Fruit fly (Drosophila melanogaster) whole organism, embryonic: Measurements from ENCODE around the gene CG14642.

Experiments used
- CG12219 ChIP-seq: fragments of 200-800 bp; sonication (Bioruptor generic); optimal IDR thresholded peaks from 3 replicates; lab custom pipeline; 2018; ENCODE audit warnings: missing biosample characterization, mild to moderate bottlenecking, missing genetic modification characterization
- CG12942 ChIP-seq: fragments of 200-800 bp; sonication (Bioruptor generic); optimal IDR thresholded peaks from 3 replicates; lab custom pipeline; 2016; ENCODE audit warnings: missing biosample characterization, missing genetic modification characterization
- CG13123 ChIP-seq: fragments of 200-800 bp; sonication (Bioruptor generic); optimal IDR thresholded peaks from 2 replicates; lab custom pipeline; 2016; ENCODE audit warnings: missing biosample characterization, missing genetic modification characterization
- CG13424 ChIP-seq: fragments of 200-800 bp; sonication (Bioruptor generic); optimal IDR thresholded peaks from 2 replicates; lab custom pipeline; 2019; ENCODE audit warnings: missing biosample characterization, mild to moderate bottlenecking, missing genetic modification characterization, moderate library complexity
- CG14441 ChIP-seq: fragments of 200-800 bp; sonication (Bioruptor generic); IDR thresholded peaks from 2 replicates; pipeline ENCODE4 v1.3.6; 2022; ENCODE audit warnings: missing biosample characterization, missing genetic modification characterization
- CG16779 ChIP-seq: fragments of 200-800 bp; sonication (Bioruptor generic); IDR thresholded peaks from 2 replicates; pipeline ENCODE4 v1.3.6; 2022; ENCODE audit warnings: missing biosample characterization, missing genetic modification characterization
- CG17568 ChIP-seq: fragments of 200-800 bp; sonication (Bioruptor generic); optimal IDR thresholded peaks from 2 replicates; lab custom pipeline; 2018; ENCODE audit warnings: missing biosample characterization, mild to moderate bottlenecking, missing genetic modification characterization, moderate library complexity
- CG18011 ChIP-seq: fragments of 200-800 bp; sonication (Bioruptor generic); optimal IDR thresholded peaks from 2 replicates; lab custom pipeline; 2017; ENCODE audit warnings: missing biosample characterization, missing genetic modification characterization, mild to moderate bottlenecking, moderate library complexity, missing genotype
- CG2116 ChIP-seq: fragments of 200-800 bp; sonication (Bioruptor generic); optimal IDR thresholded peaks from 3 replicates; lab custom pipeline; 2018; ENCODE audit warnings: missing biosample characterization, mild to moderate bottlenecking, missing genetic modification characterization
- CG2129 ChIP-seq: fragments of 200-800 bp; sonication (Bioruptor generic); IDR thresholded peaks from 2 replicates; pipeline ENCODE4 v1.3.6; 2022; ENCODE audit warnings: missing biosample characterization, missing genetic modification characterization; ENCODE audit not compliant: partially characterized antibody
- CG2712 ChIP-seq: fragments of 200-800 bp; optimal IDR thresholded peaks from 3 replicates; lab custom pipeline; 2019; ENCODE audit warnings: missing biosample characterization, mild to moderate bottlenecking, missing genetic modification characterization, moderate library complexity
- CG2889 ChIP-seq: fragments of 200-800 bp; sonication (Bioruptor generic); IDR thresholded peaks from 3 replicates; pipeline ENCODE4 v1.3.6; 2022; ENCODE audit warnings: missing biosample characterization, missing genetic modification characterization
- CG31388 ChIP-seq: fragments of 200-800 bp; sonication (Bioruptor generic); optimal IDR thresholded peaks from 2 replicates; lab custom pipeline; 2016; ENCODE audit warnings: missing biosample characterization, missing genetic modification characterization
- CG32772 ChIP-seq: fragments of 200-800 bp; sonication (Bioruptor generic); IDR thresholded peaks from 2 replicates; pipeline ENCODE4 v1.3.6; 2022; ENCODE audit warnings: missing biosample characterization, missing genetic modification characterization
- CG4328 ChIP-seq: fragments of 200-800 bp; sonication (Bioruptor generic); optimal IDR thresholded peaks from 3 replicates; lab custom pipeline; 2017; ENCODE audit warnings: missing biosample characterization, missing genetic modification reagents, missing genetic modification characterization
- CG4360 ChIP-seq: fragments of 200-800 bp; sonication (Bioruptor generic); IDR thresholded peaks from 2 replicates; pipeline ENCODE4 v1.3.6; 2022; ENCODE audit warnings: missing biosample characterization, missing genetic modification characterization
- CG4854 ChIP-seq: fragments of 200-800 bp; sonication (Bioruptor generic); optimal IDR thresholded peaks from 2 replicates; lab custom pipeline; 2016; ENCODE audit warnings: missing biosample characterization, missing genetic modification characterization, inconsistent platforms
- CG5245 ChIP-seq: fragments of 200-800 bp; sonication (Bioruptor generic); optimal IDR thresholded peaks from 3 replicates; lab custom pipeline; 2016; ENCODE audit warnings: missing biosample characterization, missing genetic modification characterization
- CG5953 ChIP-seq: fragments of 200-800 bp; sonication (Bioruptor generic); IDR thresholded peaks from 2 replicates; pipeline ENCODE4 v1.3.6; 2022; ENCODE audit warnings: missing biosample characterization, missing genetic modification characterization
- CG6175 ChIP-seq: fragments of 200-800 bp; sonication (Bioruptor generic); IDR thresholded peaks from 3 replicates; pipeline ENCODE4 v1.3.6; 2022; ENCODE audit warnings: missing biosample characterization, missing genetic modification characterization
- CG6254 ChIP-seq: fragments of 200-800 bp; sonication (Bioruptor generic); optimal IDR thresholded peaks from 3 replicates; lab custom pipeline; 2017; ENCODE audit warnings: mild to moderate bottlenecking, missing biosample characterization, missing genetic modification reagents, missing genetic modification characterization
- CG6683 ChIP-seq: fragments of 200-800 bp; sonication (Bioruptor generic); optimal IDR thresholded peaks from 2 replicates; lab custom pipeline; 2017; ENCODE audit warnings: missing biosample characterization, mild to moderate bottlenecking, missing genetic modification characterization, missing genetic modification reagents
- CG8944 ChIP-seq: fragments of 200-800 bp; sonication (Bioruptor generic); optimal IDR thresholded peaks from 3 replicates; lab custom pipeline; 2016; ENCODE audit warnings: missing biosample characterization, missing genetic modification characterization
- CG9609 ChIP-seq: fragments of 200-800 bp; sonication (Bioruptor generic); optimal IDR thresholded peaks from 3 replicates; lab custom pipeline; 2016; ENCODE audit warnings: missing biosample characterization, missing genetic modification characterization
- CG9797 ChIP-seq: fragments of 200-800 bp; sonication (Bioruptor generic); optimal IDR thresholded peaks from 3 replicates; lab custom pipeline; 2018; ENCODE audit warnings: missing biosample characterization, mild to moderate bottlenecking, missing genetic modification characterization
- D ChIP-seq, 2 experiments: fragments of 200-800 bp in 1 of 2; fragments of >200 bp in 1 of 2; sonication (Bioruptor generic) in 1 of 2; optimal IDR thresholded peaks; 2 replicates in 1 of 2; 3 replicates in 1 of 2; lab custom pipeline; 2017; ENCODE audit warnings: mild to moderate bottlenecking in 1 of 2, missing biosample characterization in 1 of 2, missing genetic modification characterization in 1 of 2, missing genetic modification reagents in 1 of 2
- Dref ChIP-seq: fragments of 200-800 bp; sonication (Bioruptor generic); IDR thresholded peaks from 2 replicates; pipeline ENCODE4 v1.3.6; 2022; ENCODE audit warnings: missing biosample characterization, missing genetic modification characterization
- Hey ChIP-seq: fragments of 200-800 bp; sonication (Bioruptor generic); optimal IDR thresholded peaks from 3 replicates; lab custom pipeline; 2018; ENCODE audit warnings: missing biosample characterization, mild to moderate bottlenecking, missing genetic modification characterization
- Med ChIP-seq: fragments of 200-800 bp; sonication (Bioruptor generic); peaks from one replicate; lab custom pipeline; 2016; ENCODE audit warnings: missing biosample characterization, missing genetic modification characterization, mild to moderate bottlenecking, inconsistent platforms, moderate library complexity
- Myb ChIP-seq: fragments of 200-800 bp; sonication (Bioruptor generic); optimal IDR thresholded peaks from 2 replicates; lab custom pipeline; 2016; ENCODE audit warnings: missing biosample characterization, missing genetic modification characterization
- Sry-δ ChIP-seq: fragments of 200-800 bp; sonication (Bioruptor generic); optimal IDR thresholded peaks from 2 replicates; lab custom pipeline; 2016; ENCODE audit warnings: missing biosample characterization, missing genetic modification characterization
- Vsx1 ChIP-seq: fragments of 200-800 bp; sonication (Bioruptor generic); optimal IDR thresholded peaks from 2 replicates; lab custom pipeline; 2017; ENCODE audit warnings: missing biosample characterization, mild to moderate bottlenecking, missing genetic modification characterization, missing genetic modification reagents
- amos ChIP-seq: fragments of 200-800 bp; sonication (Bioruptor generic); IDR thresholded peaks from 2 replicates; pipeline ENCODE4 v1.3.6; 2022; ENCODE audit warnings: missing biosample characterization, missing genetic modification characterization; ENCODE audit not compliant: partially characterized antibody
- aop ChIP-seq: fragments of 200-800 bp; sonication (Bioruptor generic); IDR thresholded peaks from 2 replicates; pipeline ENCODE4 v1.3.6; 2022; ENCODE audit warnings: missing biosample characterization, missing genetic modification characterization
- crp ChIP-seq, 2 experiments: fragments of 200-800 bp; sonication (Bioruptor generic); optimal IDR thresholded peaks; 2 replicates in 1 of 2; 3 replicates in 1 of 2; lab custom pipeline; 2017; ENCODE audit warnings: missing biosample characterization in 2 of 2, missing genetic modification characterization in 2 of 2, mild to moderate bottlenecking in 1 of 2, moderate library complexity in 1 of 2
- ftz-f1 ChIP-seq: fragments of 200-800 bp; sonication (Bioruptor generic); optimal IDR thresholded peaks from 2 replicates; lab custom pipeline; 2016; ENCODE audit warnings: missing biosample characterization, missing genetic modification characterization
- gsb-n ChIP-seq: fragments of 200-800 bp; sonication (Bioruptor generic); optimal IDR thresholded peaks from 3 replicates; lab custom pipeline; 2018; ENCODE audit warnings: missing biosample characterization, mild to moderate bottlenecking, missing genetic modification characterization
- hbn ChIP-seq: fragments of 200-800 bp; sonication (Bioruptor generic); IDR thresholded peaks from 2 replicates; pipeline ENCODE4 v1.3.6; 2022; ENCODE audit warnings: missing biosample characterization, missing genetic modification characterization; ENCODE audit not compliant: partially characterized antibody
- jumu ChIP-seq: fragments of 200-800 bp; sonication (Bioruptor generic); optimal IDR thresholded peaks from 3 replicates; lab custom pipeline; 2016; ENCODE audit warnings: missing biosample characterization, missing genetic modification characterization
- lola ChIP-seq, 3 experiments: fragments of >200 bp in 2 of 3; fragments of 200-800 bp in 1 of 3; sonication (Bioruptor generic) in 1 of 3; optimal IDR thresholded peaks; 2 replicates each; lab custom pipeline; 2017 to 2019; ENCODE audit warnings: missing biosample characterization in 3 of 3, missing genetic modification characterization in 3 of 3, mild to moderate bottlenecking in 1 of 3, moderate library complexity in 1 of 3
- maf-S ChIP-seq: fragments of 200-800 bp; sonication (Bioruptor generic); optimal IDR thresholded peaks from 2 replicates; lab custom pipeline; 2016; ENCODE audit warnings: missing biosample characterization, missing genetic modification characterization
- mirr ChIP-seq: fragments of 200-800 bp; sonication (Bioruptor generic); optimal IDR thresholded peaks from 3 replicates; lab custom pipeline; 2018; ENCODE audit warnings: missing biosample characterization, mild to moderate bottlenecking, missing genetic modification characterization
- pita ChIP-seq: fragments of 200-800 bp; sonication (Bioruptor generic); optimal IDR thresholded peaks from 2 replicates; lab custom pipeline; 2017; ENCODE audit warnings: missing biosample characterization, mild to moderate bottlenecking, missing genetic modification characterization
- pros ChIP-seq: fragments of 200-800 bp; sonication (Bioruptor generic); optimal IDR thresholded peaks from 3 replicates; lab custom pipeline; 2019; ENCODE audit warnings: missing biosample characterization, mild to moderate bottlenecking, missing genetic modification characterization, moderate library complexity
- pum ChIP-seq: fragments of 200-800 bp; sonication (Bioruptor generic); optimal IDR thresholded peaks from 2 replicates; lab custom pipeline; 2016; ENCODE audit warnings: missing biosample characterization, missing genetic modification characterization
- scrt ChIP-seq: fragments of 200-800 bp; sonication (Bioruptor generic); optimal IDR thresholded peaks from 2 replicates; lab custom pipeline; 2018; ENCODE audit warnings: missing biosample characterization, mild to moderate bottlenecking, missing genetic modification characterization, moderate library complexity
- stc ChIP-seq: fragments of 200-800 bp; sonication (Bioruptor generic); IDR thresholded peaks from 2 replicates; pipeline ENCODE4 v1.3.6; 2022; ENCODE audit warnings: missing biosample characterization, missing genetic modification characterization
- tio ChIP-seq: fragments of 200-800 bp; sonication (Bioruptor generic); optimal IDR thresholded peaks from 2 replicates; lab custom pipeline; 2017; ENCODE audit warnings: missing biosample characterization, missing genetic modification characterization, inconsistent platforms
- unc-4 ChIP-seq: fragments of 200-800 bp; sonication (Bioruptor generic); IDR thresholded peaks from 2 replicates; pipeline ENCODE4 v1.3.6; 2022; ENCODE audit warnings: missing biosample characterization, missing genetic modification characterization; ENCODE audit not compliant: partially characterized antibody
- yki ChIP-seq: fragments of >200 bp; optimal IDR thresholded peaks from 3 replicates; lab custom pipeline; 2018

Gene CG14642

dm6 chr3R:4214038-4214437, 28.5 kb downstream of the CG14642 start (continued):
- TF ChIP-seq pum (peak; percentile 76), Myb (GFP tag; lab: Kevin White, UChicago) (peak; percentile 46), CG13123 (peak; percentile 26), lola (GFP tag; optimal IDR thresholded peaks at IDR 0.05; lab: Kevin White, UChicago) (peak in 1 of 3 experiments; percentile 12), gsb-n (peak; percentile 48), maf-S (GFP tag; lab: Kevin White, UChicago) (peak; percentile 46), CG12942 (GFP tag; lab: Kevin White, UChicago) (peak; percentile 71), CG4360 (GFP tag; lab: Robert Waterston, UW) (peak; percentile 68), CG6175 (GFP tag; lab: Robert Waterston, UW) (peak; percentile 83), CG31388 (GFP tag; lab: Kevin White, UChicago) (peak; percentile 40), CG9609 (GFP tag; lab: Kevin White, UChicago) (peak; percentile 70), CG32772 (GFP tag; lab: Robert Waterston, UW) (peak; percentile 92), CG17568 (GFP tag; lab: Kevin White, UChicago) (no peak), unc-4 (GFP tag; lab: Robert Waterston, UW) (no peak), CG4854 (peak; percentile 8), CG18011 (peak; percentile 18), CG2889 (GFP tag; lab: Robert Waterston, UW) (peak; percentile 63; the same call in 1 of the 3 replicates), CG5953 (GFP tag; lab: Robert Waterston, UW) (peak; percentile 88), Dref (no peak), mirr (GFP tag; lab: Kevin White, UChicago) (peak; percentile 29), CG9797 (GFP tag; lab: Kevin White, UChicago) (no peak), CG2116 (GFP tag; lab: Kevin White, UChicago) (no peak), CG6683 (GFP tag; lab: Kevin White, UChicago) (no peak), tio (GFP tag; lab: Kevin White, UChicago) (peak; percentile 14), CG16779 (GFP tag; lab: Robert Waterston, UW) (0 out of 2 replicates have a peak, but pooled peaks have one; percentile 51), pros (GFP tag; lab: Kevin White, UChicago) (no peak), Med (GFP tag; lab: Kevin White, UChicago) (peak; percentile 98), CG13424 (tag; lab: Kevin White, UChicago) (peak; percentile 80), pita (GFP tag; lab: Kevin White, UChicago) (no peak), crp (GFP tag; optimal IDR thresholded peaks at IDR 0.05; lab: Kevin White, UChicago) (peak in 1 of 2 experiments; percentile 25), CG2712 (peak; percentile 79), CG14441 (GFP tag; lab: Robert Waterston, UW) (peak; percentile 92), stc (GFP tag; lab: Robert Waterston, UW) (peak; percentile 88), Sry-δ (GFP tag; lab: Kevin White, UChicago) (peak; percentile 40), CG8944 (GFP tag; lab: Kevin White, UChicago) (peak; percentile 68), scrt (GFP tag; lab: Kevin White, UChicago) (peak; percentile 22), CG2129 (GFP tag; lab: Robert Waterston, UW) (no peak), Hey (tag; lab: Kevin White, UChicago) (peak; percentile 16), hbn (GFP tag; lab: Robert Waterston, UW) (no peak), CG4328 (no peak), jumu (GFP tag; lab: Kevin White, UChicago) (peak; percentile 77), aop (GFP tag; lab: Robert Waterston, UW) (peak; percentile 74; the same call in 1 of the 2 replicates), CG5245 (GFP tag; lab: Kevin White, UChicago) (peak; percentile 82), D (optimal IDR thresholded peaks at IDR 0.05; lab: Kevin White, UChicago) (no peak), D (GFP tag; optimal IDR thresholded peaks at IDR 0.05; lab: Kevin White, UChicago) (peak; percentile 70), yki (lab: Kevin White, UChicago) (no peak), ftz-f1 (GFP tag; lab: Kevin White, UChicago) (no peak), amos (no peak), CG12219 (GFP tag; lab: Kevin White, UChicago) (peak; percentile 73), Vsx1 (GFP tag; lab: Kevin White, UChicago) (peak; percentile 32), CG6254 (GFP tag; lab: Kevin White, UChicago) (peak; percentile 60)
